Fruit fly (Drosophila melanogaster) whole organism, embryonic: ENCODE data around the gene CG7970.

ENCODE experiments used
- BEAF-32 ChIP-seq: fragments of 200-800 bp; sonication (Bioruptor generic); optimal IDR thresholded peaks from 3 replicates; lab custom pipeline; 2017; ENCODE audit warnings: missing biosample characterization, missing genetic modification characterization, mild to moderate bottlenecking, moderate library complexity, missing genetic modification reagents
- C15 ChIP-seq: fragments of 200-800 bp; sonication (Bioruptor generic); IDR thresholded peaks from 3 replicates; pipeline ENCODE4 v1.3.6; 2022; ENCODE audit warnings: missing biosample characterization, missing genetic modification characterization
- CG10321 ChIP-seq: fragments of 200-800 bp; sonication (Bioruptor generic); IDR thresholded peaks from 2 replicates; pipeline ENCODE4 v1.3.6; 2022; ENCODE audit warnings: missing biosample characterization, missing genetic modification characterization
- CG10366 ChIP-seq: fragments of 200-800 bp; sonication (Bioruptor generic); IDR thresholded peaks from 2 replicates; pipeline ENCODE4 v1.3.6; 2022; ENCODE audit warnings: missing biosample characterization, missing genetic modification characterization
- CG10431 ChIP-seq: fragments of 200-800 bp; sonication (Bioruptor generic); optimal IDR thresholded peaks from 3 replicates; lab custom pipeline; 2018; ENCODE audit warnings: missing biosample characterization, mild to moderate bottlenecking, missing genetic modification characterization
- CG10959 ChIP-seq: fragments of 200-800 bp; sonication (Bioruptor generic); IDR thresholded peaks from 2 replicates; pipeline ENCODE4 v1.3.6; 2022; ENCODE audit warnings: missing biosample characterization, missing genetic modification characterization
- CG11504 ChIP-seq: fragments of 200-800 bp; sonication (Bioruptor generic); optimal IDR thresholded peaks from 3 replicates; lab custom pipeline; 2019; ENCODE audit warnings: missing biosample characterization, mild to moderate bottlenecking, missing genetic modification characterization, moderate library complexity
- CG12391 ChIP-seq: fragments of 200-800 bp; sonication (Bioruptor generic); optimal IDR thresholded peaks from 3 replicates; lab custom pipeline; 2018; ENCODE audit warnings: missing biosample characterization, mild to moderate bottlenecking, missing genetic modification characterization, moderate library complexity
- CG14014 ChIP-seq: fragments of 200-800 bp; sonication (Bioruptor generic); IDR thresholded peaks from 2 replicates; pipeline ENCODE4 v1.3.6; 2022; ENCODE audit warnings: missing biosample characterization, missing genetic modification characterization
- CG17361 ChIP-seq: fragments of 200-800 bp; sonication (Bioruptor generic); IDR thresholded peaks from 3 replicates; pipeline ENCODE4 v1.3.6; 2022; ENCODE audit warnings: missing biosample characterization, missing genetic modification characterization
- CG2120 ChIP-seq: fragments of 200-800 bp; sonication (Bioruptor generic); optimal IDR thresholded peaks from 3 replicates; lab custom pipeline; 2016; ENCODE audit warnings: missing biosample characterization, missing genetic modification characterization
- CG30403 ChIP-seq: fragments of 200-800 bp; sonication (Bioruptor generic); optimal IDR thresholded peaks from 3 replicates; lab custom pipeline; 2016; ENCODE audit warnings: missing biosample characterization, missing genetic modification characterization
- CG4328 ChIP-seq: fragments of 200-800 bp; sonication (Bioruptor generic); optimal IDR thresholded peaks from 3 replicates; lab custom pipeline; 2017; ENCODE audit warnings: missing biosample characterization, missing genetic modification reagents, missing genetic modification characterization
- CG4360 ChIP-seq: fragments of 200-800 bp; sonication (Bioruptor generic); IDR thresholded peaks from 2 replicates; pipeline ENCODE4 v1.3.6; 2022; ENCODE audit warnings: missing biosample characterization, missing genetic modification characterization
- CG5180 ChIP-seq: fragments of 200-800 bp; sonication (Bioruptor generic); optimal IDR thresholded peaks from 3 replicates; lab custom pipeline; 2017; ENCODE audit warnings: missing biosample characterization, missing genetic modification characterization, mild to moderate bottlenecking, moderate library complexity, missing genetic modification reagents
- CG6254 ChIP-seq: fragments of 200-800 bp; sonication (Bioruptor generic); optimal IDR thresholded peaks from 3 replicates; lab custom pipeline; 2017; ENCODE audit warnings: mild to moderate bottlenecking, missing biosample characterization, missing genetic modification reagents, missing genetic modification characterization
- CG6689 ChIP-seq: fragments of 200-800 bp; sonication (Bioruptor generic); IDR thresholded peaks from 2 replicates; pipeline ENCODE4 v1.3.6; 2022; ENCODE audit warnings: missing biosample characterization, missing genetic modification characterization
- CG8281 ChIP-seq: fragments of 200-800 bp; sonication (Bioruptor generic); optimal IDR thresholded peaks from 2 replicates; lab custom pipeline; 2018; ENCODE audit warnings: missing biosample characterization, mild to moderate bottlenecking, missing genetic modification characterization, moderate library complexity
- CG8388 ChIP-seq: fragments of 200-800 bp; sonication (Bioruptor generic); optimal IDR thresholded peaks from 2 replicates; lab custom pipeline; 2019; ENCODE audit warnings: missing biosample characterization, mild to moderate bottlenecking, missing genetic modification characterization, moderate library complexity
- CTCF ChIP-seq: fragments of 200-800 bp; sonication (Bioruptor generic); optimal IDR thresholded peaks from 2 replicates; lab custom pipeline; 2017; ENCODE audit warnings: missing biosample characterization, mild to moderate bottlenecking, missing genetic modification characterization, moderate library complexity
- Dip3 ChIP-seq: fragments of 200-800 bp; sonication (Bioruptor generic); optimal IDR thresholded peaks from 3 replicates; lab custom pipeline; 2016; ENCODE audit warnings: missing biosample characterization, missing genetic modification characterization
- Eip74EF ChIP-seq, 2 experiments: fragments of 200-800 bp in 1 of 2; fragments of >200 bp in 1 of 2; sonication (Bioruptor generic) in 1 of 2; optimal IDR thresholded peaks; 2 replicates each; lab custom pipeline; 2017 to 2019; ENCODE audit warnings: missing biosample characterization in 2 of 2, missing genetic modification characterization in 2 of 2, mild to moderate bottlenecking in 1 of 2, moderate library complexity in 1 of 2
- HLH54F ChIP-seq: fragments of 200-800 bp; sonication (Bioruptor generic); optimal IDR thresholded peaks from 3 replicates; lab custom pipeline; 2016; ENCODE audit warnings: missing biosample characterization, missing genetic modification characterization
- Hey ChIP-seq: fragments of 200-800 bp; sonication (Bioruptor generic); optimal IDR thresholded peaks from 3 replicates; lab custom pipeline; 2018; ENCODE audit warnings: missing biosample characterization, mild to moderate bottlenecking, missing genetic modification characterization
- Lpt ChIP-seq: fragments of >200 bp; optimal IDR thresholded peaks from 2 replicates; lab custom pipeline; 2018; ENCODE audit warnings: missing biosample characterization, missing genetic modification characterization
- Nf-YC ChIP-seq: fragments of 200-800 bp; optimal IDR thresholded peaks from 3 replicates; lab custom pipeline; 2019; ENCODE audit warnings: missing biosample characterization, mild to moderate bottlenecking, missing genetic modification characterization, moderate library complexity
- NfI ChIP-seq: fragments of 200-800 bp; sonication (Bioruptor generic); optimal IDR thresholded peaks from 3 replicates; lab custom pipeline; 2018; ENCODE audit warnings: missing biosample characterization, mild to moderate bottlenecking, missing genetic modification characterization, moderate library complexity
- Opbp ChIP-seq: fragments of 200-800 bp; sonication (Bioruptor generic); IDR thresholded peaks from 3 replicates; pipeline ENCODE4 v1.3.6; 2022; ENCODE audit warnings: missing biosample characterization, missing genetic modification characterization; ENCODE audit not compliant: partially characterized antibody
- Ptx1 ChIP-seq: fragments of 200-800 bp; sonication (Bioruptor generic); IDR thresholded peaks from 2 replicates; pipeline ENCODE4 v1.3.6; 2022; ENCODE audit warnings: missing biosample characterization, missing genetic modification characterization
- Sox100B ChIP-seq: fragments of 200-800 bp; sonication (Bioruptor generic); optimal IDR thresholded peaks from 3 replicates; lab custom pipeline; 2018; ENCODE audit warnings: missing biosample characterization, mild to moderate bottlenecking, missing genetic modification characterization
- ap ChIP-seq: fragments of 200-800 bp; sonication (Bioruptor generic); IDR thresholded peaks from 2 replicates; pipeline ENCODE4 v1.3.6; 2022; ENCODE audit warnings: missing biosample characterization, missing genetic modification characterization
- chif ChIP-seq, 2 experiments: fragments of 200-800 bp; sonication (Bioruptor generic); optimal IDR thresholded peaks; 3 replicates each; lab custom pipeline; 2016; ENCODE audit warnings: missing biosample characterization in 2 of 2, missing genetic modification characterization in 2 of 2
- dati ChIP-seq: fragments of 200-800 bp; sonication (Bioruptor generic); IDR thresholded peaks from 2 replicates; pipeline ENCODE4 v1.3.6; 2022; ENCODE audit warnings: missing biosample characterization, missing genetic modification characterization
- esg ChIP-seq: fragments of 200-800 bp; sonication (Bioruptor generic); conservative IDR thresholded peaks from 2 replicates; pipeline ENCODE4 v1.3.6; 2022; ENCODE audit warnings: missing biosample characterization, missing genetic modification characterization
- ewg ChIP-seq: fragments of 200-800 bp; sonication (Bioruptor generic); optimal IDR thresholded peaks from 3 replicates; lab custom pipeline; 2017; ENCODE audit warnings: mild to moderate bottlenecking, missing biosample characterization, missing genetic modification reagents, missing genetic modification characterization
- ftz-f1 ChIP-seq: fragments of 200-800 bp; sonication (Bioruptor generic); optimal IDR thresholded peaks from 2 replicates; lab custom pipeline; 2016; ENCODE audit warnings: missing biosample characterization, missing genetic modification characterization
- lov ChIP-seq, 2 experiments: fragments of 200-800 bp in 1 of 2; fragments of >200 bp in 1 of 2; sonication (Bioruptor generic) in 1 of 2; IDR thresholded peaks in 1 of 2; optimal IDR thresholded peaks in 1 of 2; 2 replicates in 1 of 2; 3 replicates in 1 of 2; pipeline versions ENCODE4 v1.3.6 to Lab custom; 2017 to 2022; ENCODE audit warnings: missing biosample characterization in 1 of 2, missing genetic modification characterization in 1 of 2
- nau ChIP-seq: fragments of 200-800 bp; sonication (Bioruptor generic); optimal IDR thresholded peaks from 3 replicates; lab custom pipeline; 2017; ENCODE audit warnings: missing biosample characterization, mild to moderate bottlenecking, missing genetic modification characterization, missing genetic modification reagents
- otp ChIP-seq: fragments of 200-800 bp; sonication (Bioruptor generic); IDR thresholded peaks from 3 replicates; pipeline ENCODE4, ENCODE4 v1.3.6; 2022; ENCODE audit warnings: missing biosample characterization, missing genetic modification characterization
- p53 ChIP-seq: fragments of 200-800 bp; sonication (Bioruptor generic); optimal IDR thresholded peaks from 2 replicates; lab custom pipeline; 2016; ENCODE audit warnings: missing biosample characterization, missing genetic modification characterization
- pros ChIP-seq: fragments of 200-800 bp; sonication (Bioruptor generic); optimal IDR thresholded peaks from 3 replicates; lab custom pipeline; 2019; ENCODE audit warnings: missing biosample characterization, mild to moderate bottlenecking, missing genetic modification characterization, moderate library complexity
- pum ChIP-seq: fragments of 200-800 bp; sonication (Bioruptor generic); optimal IDR thresholded peaks from 2 replicates; lab custom pipeline; 2016; ENCODE audit warnings: missing biosample characterization, missing genetic modification characterization
- sqz ChIP-seq: fragments of 200-800 bp; sonication (Bioruptor generic); optimal IDR thresholded peaks from 3 replicates; lab custom pipeline; 2018; ENCODE audit warnings: missing biosample characterization, mild to moderate bottlenecking, missing genetic modification characterization
- stc ChIP-seq: fragments of 200-800 bp; sonication (Bioruptor generic); IDR thresholded peaks from 2 replicates; pipeline ENCODE4 v1.3.6; 2022; ENCODE audit warnings: missing biosample characterization, missing genetic modification characterization
- trem ChIP-seq: fragments of 200-800 bp; optimal IDR thresholded peaks from 3 replicates; lab custom pipeline; 2019; ENCODE audit warnings: missing biosample characterization, mild to moderate bottlenecking, missing genetic modification characterization, moderate library complexity
- ttk ChIP-seq: fragments of 200-800 bp; sonication (Bioruptor generic); IDR thresholded peaks from 2 replicates; pipeline ENCODE4 v2.1.2; 2022; ENCODE audit warnings: missing biosample characterization, missing genetic modification characterization
- wek ChIP-seq: fragments of 200-800 bp; sonication (Bioruptor generic); optimal IDR thresholded peaks from 3 replicates; lab custom pipeline; 2018; ENCODE audit warnings: missing biosample characterization, mild to moderate bottlenecking, missing genetic modification characterization, moderate library complexity
- zen2 ChIP-seq: fragments of 200-800 bp; sonication (Bioruptor generic); IDR thresholded peaks from 3 replicates; pipeline ENCODE4 v1.3.6; 2022; ENCODE audit warnings: missing biosample characterization, missing genetic modification characterization; ENCODE audit not compliant: partially characterized antibody
- zf30C ChIP-seq: fragments of 200-800 bp; sonication (Bioruptor generic); optimal IDR thresholded peaks from 3 replicates; lab custom pipeline; 2018; ENCODE audit warnings: missing biosample characterization, mild to moderate bottlenecking, missing genetic modification characterization

The CG7970 gene

DNA sequence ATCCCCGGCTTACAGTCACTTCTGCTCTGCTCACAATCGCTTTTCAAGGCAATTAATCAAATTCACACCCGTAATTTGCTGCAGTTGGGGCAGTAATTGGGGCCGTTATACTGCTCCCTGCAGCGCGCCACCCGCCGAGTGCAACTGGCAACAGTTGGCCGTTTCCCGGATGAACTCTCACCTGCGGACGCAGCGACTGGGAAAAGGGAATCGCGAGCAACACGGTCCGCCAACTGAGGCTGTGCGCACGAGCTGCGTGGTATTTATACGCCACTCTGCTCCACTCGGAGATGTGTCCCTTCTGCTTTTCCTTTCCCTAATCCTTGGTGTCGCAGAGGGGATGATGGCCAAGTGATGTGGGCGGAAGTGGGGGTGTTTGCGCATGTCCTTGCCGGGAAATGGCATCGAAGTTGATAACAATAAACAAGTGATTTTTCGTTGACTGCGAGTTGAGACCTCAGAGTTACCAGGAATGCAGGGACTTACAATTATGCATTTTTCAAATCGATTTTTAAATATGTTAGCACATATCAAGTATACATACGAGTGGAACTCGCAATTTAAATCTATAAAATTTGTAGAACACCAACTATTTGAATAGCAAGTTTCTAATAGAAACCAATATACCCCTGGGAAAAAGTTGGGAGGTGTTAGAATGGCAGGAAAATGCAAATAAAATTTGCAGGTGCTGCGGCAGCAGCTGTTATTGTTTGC, 23.3 kb upstream of the CG7970 start, which contains the start of gene GC (continued):
- TF ChIP-seq zen2 (GFP tag; lab: Robert Waterston, UW) (0 out of 3 replicates have a peak, but pooled peaks have one; percentile 25), CG17361 (GFP tag; lab: Robert Waterston, UW) (no peak), trem (no peak), CG8388 (GFP tag; lab: Kevin White, UChicago) (no peak), CG12391 (tag; lab: Kevin White, UChicago) (peak; percentile 4), CG4360 (GFP tag; lab: Robert Waterston, UW) (no peak), CTCF (GFP tag; lab: Kevin White, UChicago) (no peak), p53 (no peak), CG5180 (GFP tag; lab: Kevin White, UChicago) (no peak), CG4328 (GFP tag; lab: Kevin White, UChicago) (no peak), sqz (GFP tag; lab: Kevin White, UChicago) (no peak), CG11504 (tag; lab: Kevin White, UChicago) (no peak), chif (GFP tag; optimal IDR thresholded peaks at IDR 0.05; lab: Kevin White, UChicago) (no peak), Nf-YC (no peak), Lpt (GFP tag; lab: Kevin White, UChicago) (no peak), otp (no peak), CG6689 (GFP tag; lab: Robert Waterston, UW) (peak; percentile 32; the same call in 1 of the 2 replicates), ftz-f1 (GFP tag; lab: Kevin White, UChicago) (no peak), pros (GFP tag; lab: Kevin White, UChicago) (no peak), CG10366 (GFP tag; lab: Robert Waterston, UW) (peak; percentile 24), ap (GFP tag; lab: Robert Waterston, UW) (no peak), Ptx1 (GFP tag; lab: Robert Waterston, UW) (peak; percentile 42; the same call in 1 of the 2 replicates), CG14014 (GFP tag; lab: Robert Waterston, UW) (0 out of 2 replicates have a peak, but pooled peaks have one; percentile 13), CG8281 (tag; lab: Kevin White, UChicago) (no peak), ewg (GFP tag; lab: Kevin White, UChicago) (peak; percentile 89), CG10321 (GFP tag; lab: Robert Waterston, UW) (no peak), esg (GFP tag; lab: Robert Waterston, UW) (peak; percentile 32; the same call in 1 of the 2 replicates), stc (GFP tag; lab: Robert Waterston, UW) (peak; percentile 47), ttk (GFP tag; lab: Robert Waterston, UW) (no peak), dati (no peak), Hey (no peak), Opbp (GFP tag; lab: Robert Waterston, UW) (no peak), C15 (GFP tag; lab: Robert Waterston, UW) (no peak), NfI (GFP tag; lab: Kevin White, UChicago) (no peak), CG10959 (GFP tag; lab: Robert Waterston, UW) (no peak), lov (optimal IDR thresholded peaks at IDR 0.05; lab: Kevin White, UChicago) (no peak), lov (GFP tag; IDR thresholded peaks at IDR 0.05; lab: Robert Waterston, UW) (no peak), zf30C (no peak), Eip74EF (GFP tag; optimal IDR thresholded peaks at IDR 0.05; lab: Kevin White, UChicago) (no peak), CG10431 (GFP tag; lab: Kevin White, UChicago) (no peak), CG30403 (GFP tag; lab: Kevin White, UChicago) (peak; percentile 15), pum (GFP tag; lab: Kevin White, UChicago) (no peak), wek (no peak), HLH54F (no peak), CG2120 (peak; percentile 69), CG6254 (GFP tag; lab: Kevin White, UChicago) (no peak), Dip3 (GFP tag; lab: Kevin White, UChicago) (peak; percentile 4), nau (GFP tag; lab: Kevin White, UChicago) (no peak), BEAF-32 (GFP tag; lab: Kevin White, UChicago) (no peak), Sox100B (GFP tag; lab: Kevin White, UChicago) (no peak)
